Worm (Caenorhabditis elegans) whole organism, late embryonic: Measurements from ENCODE around the gene pat-2.

ENCODE experiments used
- C08G9.2 ChIP-seq: sonication (generic microtip); optimal IDR thresholded peaks from 2 replicates; lab custom pipeline; 2016; ENCODE audit warnings: mild to moderate bottlenecking, missing genetic modification characterization, moderate library complexity, missing compliant biosample characterization
- C38D4.7 ChIP-seq: fragments of 200-800 bp; sonication (Bioruptor generic); optimal IDR thresholded peaks from 2 replicates; lab custom pipeline; 2018; ENCODE audit warnings: mild to moderate bottlenecking, missing genetic modification characterization, moderate library complexity, missing compliant biosample characterization
- K02D7.2 ChIP-seq: sonication (generic microtip); optimal IDR thresholded peaks from 2 replicates; lab custom pipeline; 2017; ENCODE audit warnings: mild to moderate bottlenecking, missing genetic modification characterization, missing compliant biosample characterization
- T23F11.4 ChIP-seq: fragments of 200-800 bp; sonication (Bioruptor generic); optimal IDR thresholded peaks from 2 replicates; lab custom pipeline; 2018; ENCODE audit warnings: mild to moderate bottlenecking, missing genetic modification characterization, missing compliant biosample characterization
- ama-1 ChIP-seq: fragments of 150-350 bp; optimal IDR thresholded peaks from 2 replicates; lab custom pipeline; 2014
- ceh-14 ChIP-seq: sonication (generic microtip); optimal IDR thresholded peaks from 2 replicates; lab custom pipeline; 2016; ENCODE audit warnings: missing genotype, missing genetic modification characterization, missing compliant biosample characterization
- ceh-18 ChIP-seq: sonication (generic microtip); optimal IDR thresholded peaks from 2 replicates; lab custom pipeline; 2016; ENCODE audit warnings: missing genetic modification characterization, missing compliant biosample characterization
- ceh-19 ChIP-seq: fragments of 200-800 bp; sonication (Bioruptor generic); optimal IDR thresholded peaks from 2 replicates; lab custom pipeline; 2018; ENCODE audit warnings: mild to moderate bottlenecking, missing genetic modification characterization, missing compliant biosample characterization
- ceh-2 ChIP-seq: sonication (generic microtip); optimal IDR thresholded peaks from 2 replicates; lab custom pipeline; 2016; ENCODE audit warnings: missing genotype, missing genetic modification characterization, missing compliant biosample characterization
- ceh-24 ChIP-seq: sonication (generic microtip); optimal IDR thresholded peaks from 2 replicates; lab custom pipeline; 2016; ENCODE audit warnings: mild to moderate bottlenecking, missing genetic modification characterization, missing compliant biosample characterization
- ceh-30 ChIP-seq: fragments of 150-350 bp; optimal IDR thresholded peaks from 2 replicates; lab custom pipeline; 2014; ENCODE audit warnings: missing biosample characterization, missing genetic modification characterization
- ceh-31 ChIP-seq: sonication (generic microtip); optimal IDR thresholded peaks from 2 replicates; lab custom pipeline; 2016; ENCODE audit warnings: missing genetic modification characterization, missing compliant biosample characterization
- ceh-6 ChIP-seq: fragments of 200-800 bp; sonication (Bioruptor generic); optimal IDR thresholded peaks from 2 replicates; lab custom pipeline; 2018; ENCODE audit warnings: mild to moderate bottlenecking, missing genetic modification characterization, missing compliant biosample characterization
- dmd-4 ChIP-seq: sonication (generic microtip); optimal IDR thresholded peaks from 2 replicates; lab custom pipeline; 2016; ENCODE audit warnings: borderline replicate concordance, missing genetic modification characterization, missing compliant biosample characterization
- elt-2 ChIP-seq: sonication (generic microtip); optimal IDR thresholded peaks from 2 replicates; lab custom pipeline; 2016; ENCODE audit warnings: missing genetic modification reagents, missing genetic modification characterization, missing compliant biosample characterization
- ets-4 ChIP-seq: sonication (generic microtip); optimal IDR thresholded peaks from 2 replicates; lab custom pipeline; 2016; ENCODE audit warnings: missing genetic modification characterization, missing compliant biosample characterization
- eyg-1 ChIP-seq: sonication (generic microtip); optimal IDR thresholded peaks from 2 replicates; lab custom pipeline; 2016; ENCODE audit warnings: missing genotype, missing genetic modification characterization, missing compliant biosample characterization
- fax-1 ChIP-seq: sonication (generic microtip); optimal IDR thresholded peaks from 2 replicates; lab custom pipeline; 2016; ENCODE audit warnings: missing genotype, missing genetic modification characterization, missing compliant biosample characterization
- fkh-10 ChIP-seq: fragments of 150-350 bp; optimal IDR thresholded peaks from 2 replicates; lab custom pipeline; 2014; ENCODE audit warnings: missing biosample characterization, missing genetic modification reagents, missing genetic modification characterization
- gmeb-2 ChIP-seq: sonication (generic microtip); optimal IDR thresholded peaks from 2 replicates; lab custom pipeline; 2016; ENCODE audit warnings: missing genetic modification characterization, inconsistent platforms, missing compliant biosample characterization
- hlh-30 ChIP-seq: sonication (generic microtip); optimal IDR thresholded peaks from 2 replicates; lab custom pipeline; 2017; ENCODE audit warnings: antibody characterized with exemption, missing genetic modification characterization, missing compliant biosample characterization; ENCODE audit not compliant: insufficient read depth
- hlh-6 ChIP-seq: sonication (generic microtip); optimal IDR thresholded peaks from 2 replicates; lab custom pipeline; 2016; ENCODE audit warnings: missing genotype, missing genetic modification characterization, missing compliant biosample characterization
- hlh-8 ChIP-seq: sonication (generic microtip); optimal IDR thresholded peaks from 2 replicates; lab custom pipeline; 2016; ENCODE audit warnings: missing genotype, missing genetic modification characterization, missing compliant biosample characterization
- lim-6 ChIP-seq: sonication (generic microtip); optimal IDR thresholded peaks from 2 replicates; lab custom pipeline; 2016; ENCODE audit warnings: missing genetic modification characterization, missing compliant biosample characterization
- lin-11 ChIP-seq: fragments of 200-800 bp; sonication (Bioruptor generic); optimal IDR thresholded peaks from 2 replicates; lab custom pipeline; 2018; ENCODE audit warnings: mild to moderate bottlenecking, missing genetic modification characterization, missing compliant biosample characterization
- madf-2 ChIP-seq: sonication (generic microtip); optimal IDR thresholded peaks from 2 replicates; lab custom pipeline; 2017; ENCODE audit warnings: missing genetic modification characterization, missing compliant biosample characterization
- mec-3 ChIP-seq: sonication (generic microtip); optimal IDR thresholded peaks from 2 replicates; lab custom pipeline; 2016; ENCODE audit warnings: borderline replicate concordance, missing genetic modification characterization, missing compliant biosample characterization
- nfya-1 ChIP-seq: sonication (generic microtip); optimal IDR thresholded peaks from 2 replicates; lab custom pipeline; 2017; ENCODE audit warnings: missing genetic modification characterization, mild to moderate bottlenecking, missing compliant biosample characterization, antibody characterized with exemption, moderate library complexity
- odd-2 ChIP-seq: sonication (generic microtip); optimal IDR thresholded peaks from 2 replicates; lab custom pipeline; 2017; ENCODE audit warnings: antibody characterized with exemption, mild to moderate bottlenecking, missing genetic modification characterization, missing compliant biosample characterization
- pag-3 ChIP-seq: sonication (generic microtip); optimal IDR thresholded peaks from 2 replicates; lab custom pipeline; 2016; ENCODE audit warnings: missing compliant biosample characterization, missing genetic modification characterization, borderline replicate concordance
- pat-9 ChIP-seq: fragments of 200-800 bp; sonication (Bioruptor generic); optimal IDR thresholded peaks from 2 replicates; lab custom pipeline; 2018; ENCODE audit warnings: mild to moderate bottlenecking, missing genetic modification characterization, moderate library complexity, missing compliant biosample characterization
- pax-1 ChIP-seq: fragments of 150-350 bp; optimal IDR thresholded peaks from 2 replicates; lab custom pipeline; 2014; ENCODE audit warnings: missing biosample characterization, missing genetic modification characterization
- pha-4 ChIP-seq: fragments of 150-350 bp; optimal IDR thresholded peaks from 2 replicates; lab custom pipeline; 2018; ENCODE audit warnings: missing biosample characterization, missing genetic modification reagents, missing genetic modification characterization
- pqm-1 ChIP-seq: sonication (generic microtip); optimal IDR thresholded peaks from 2 replicates; lab custom pipeline; 2016; ENCODE audit warnings: missing genetic modification characterization, missing compliant biosample characterization
- ref-2 ChIP-seq: sonication (generic microtip); optimal IDR thresholded peaks from 2 replicates; lab custom pipeline; 2016; ENCODE audit warnings: missing genetic modification characterization, missing compliant biosample characterization
- rnt-1 ChIP-seq: sonication (generic microtip); optimal IDR thresholded peaks from 2 replicates; lab custom pipeline; 2016; ENCODE audit warnings: missing genetic modification characterization, missing compliant biosample characterization
- sdc-2 ChIP-seq: sonication (generic microtip); optimal IDR thresholded peaks from 2 replicates; lab custom pipeline; 2016; ENCODE audit warnings: missing genotype, missing genetic modification characterization, missing compliant biosample characterization
- sox-2 ChIP-seq: fragments of 200-800 bp; sonication (Bioruptor generic); IDR thresholded peaks from 2 replicates; pipeline ENCODE4 v1.3.6; 2022; ENCODE audit warnings: missing genetic modification reagents, missing genetic modification characterization, missing compliant biosample characterization
- syd-9 ChIP-seq: sonication (generic microtip); optimal IDR thresholded peaks from 2 replicates; lab custom pipeline; 2016; ENCODE audit warnings: mild to moderate bottlenecking, missing genetic modification characterization, moderate library complexity, missing compliant biosample characterization
- tbx-2 ChIP-seq: sonication (generic microtip); optimal IDR thresholded peaks from 2 replicates; lab custom pipeline; 2016; ENCODE audit warnings: missing genetic modification characterization, missing compliant biosample characterization
- tbx-7 ChIP-seq: sonication (generic microtip); optimal IDR thresholded peaks from 2 replicates; lab custom pipeline; 2016; ENCODE audit warnings: missing genotype, missing genetic modification characterization, missing compliant biosample characterization
- unc-42 ChIP-seq: sonication (generic microtip); optimal IDR thresholded peaks from 2 replicates; lab custom pipeline; 2016; ENCODE audit warnings: missing genotype, missing genetic modification characterization, missing compliant biosample characterization
- unc-86 ChIP-seq: sonication (generic microtip); optimal IDR thresholded peaks from 2 replicates; lab custom pipeline; 2016; ENCODE audit warnings: missing genetic modification characterization, missing compliant biosample characterization
- zip-5 ChIP-seq: sonication (generic microtip); optimal IDR thresholded peaks from 2 replicates; lab custom pipeline; 2016; ENCODE audit warnings: missing genetic modification characterization, missing compliant biosample characterization

The pat-2 gene

DNA sequence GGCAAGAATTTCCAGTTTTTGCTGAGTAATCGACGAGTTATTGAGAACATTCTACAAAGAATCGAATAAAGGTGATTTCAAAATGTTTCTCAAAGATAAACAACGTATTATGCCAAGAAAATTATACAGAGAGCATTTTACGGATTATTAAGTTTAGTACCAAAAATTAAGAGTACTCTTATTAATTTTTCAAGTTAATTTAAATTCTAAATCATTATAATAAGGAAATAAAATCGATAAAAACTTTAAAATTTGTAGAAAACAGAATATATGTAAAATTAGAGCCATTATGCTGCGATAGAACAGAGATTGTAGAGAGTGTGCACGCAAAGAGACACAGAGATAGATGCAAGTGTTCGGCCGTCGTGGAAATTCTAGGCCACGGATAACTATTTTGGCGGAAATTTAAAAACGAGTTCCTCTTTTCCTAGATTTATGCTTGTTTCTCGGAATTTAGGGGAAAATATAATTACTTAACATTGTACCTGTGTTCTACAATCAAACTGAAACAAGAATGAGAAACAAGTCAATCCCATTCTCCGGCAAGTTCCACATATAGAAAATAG, 31.9 kb downstream of the pat-2 start, which contains the start of gene F44E2.9:
F44E2.9 (minus strand) TSS at position 51 of the 566 bp plus-strand sequence.
- TF ChIP-seq ref-2 (tag; lab: Kevin White, UChicago) (peak; percentile 51), sox-2 (GFP tag; lab: Robert Waterston, UW) (no peak), fax-1 (peak; percentile 29), C08G9.2 (tag; lab: Kevin White, UChicago) (peak; percentile 87), sdc-2 (tag; lab: Kevin White, UChicago) (peak; percentile 11), ceh-2 (tag; lab: Kevin White, UChicago) (peak; percentile 77), ceh-14 (tag; lab: Kevin White, UChicago) (peak; percentile 1), ceh-31 (tag; lab: Kevin White, UChicago) (peak; percentile 86), ceh-18 (tag; lab: Kevin White, UChicago) (peak; percentile 27), lim-6 (peak; percentile 21), tbx-7 (tag; lab: Kevin White, UChicago) (peak; percentile 76), pat-9 (tag; lab: Kevin White, UChicago) (no peak), hlh-8 (tag; lab: Kevin White, UChicago) (peak; percentile 59), tbx-2 (peak; percentile 78), rnt-1 (tag; lab: Kevin White, UChicago) (peak; percentile 52), pha-4 (no peak), nfya-1 (peak; percentile 22), mec-3 (peak; percentile 70), C38D4.7 (GFP tag; lab: Kevin White, UChicago) (no peak), elt-2 (tag; lab: Kevin White, UChicago) (no peak), ceh-19 (GFP tag; lab: Kevin White, UChicago) (no peak), zip-5 (peak; percentile 66), hlh-30 (tag; lab: Kevin White, UChicago) (peak; percentile 13), ets-4 (peak; percentile 81), unc-42 (tag; lab: Kevin White, UChicago) (peak; percentile 25)

DNA sequence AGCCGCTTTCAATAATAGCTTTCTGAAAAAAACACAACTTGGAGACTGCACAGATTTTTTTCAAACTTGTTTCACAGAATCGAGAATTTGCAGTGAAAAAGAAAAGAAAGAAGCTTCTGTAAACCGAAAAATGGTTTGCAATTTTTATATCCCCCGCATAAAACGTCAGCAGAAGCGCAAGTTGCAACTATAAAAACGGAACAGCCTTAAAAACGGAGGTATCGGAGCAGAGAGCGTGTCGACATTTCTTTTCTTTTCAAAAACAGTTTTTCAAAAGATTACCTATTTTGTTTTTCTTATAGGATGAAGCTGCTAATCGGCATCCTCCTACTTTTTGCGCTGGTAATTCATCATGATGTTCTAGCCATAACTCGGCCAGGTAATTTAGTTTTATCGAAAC, 33.3 kb downstream of the pat-2 start, which contains the start of gene plg-1:
plg-1 (plus strand) TSS at position 301 of the 400 bp plus-strand sequence.
- TF ChIP-seq pag-3 (no peak), sdc-2 (tag; lab: Kevin White, UChicago) (no peak), ets-4 (no peak), fax-1 (no peak), fkh-10 (GFP tag; lab: Kevin White, UChicago) (no peak), nfya-1 (no peak), K02D7.2 (no peak)

DNA sequence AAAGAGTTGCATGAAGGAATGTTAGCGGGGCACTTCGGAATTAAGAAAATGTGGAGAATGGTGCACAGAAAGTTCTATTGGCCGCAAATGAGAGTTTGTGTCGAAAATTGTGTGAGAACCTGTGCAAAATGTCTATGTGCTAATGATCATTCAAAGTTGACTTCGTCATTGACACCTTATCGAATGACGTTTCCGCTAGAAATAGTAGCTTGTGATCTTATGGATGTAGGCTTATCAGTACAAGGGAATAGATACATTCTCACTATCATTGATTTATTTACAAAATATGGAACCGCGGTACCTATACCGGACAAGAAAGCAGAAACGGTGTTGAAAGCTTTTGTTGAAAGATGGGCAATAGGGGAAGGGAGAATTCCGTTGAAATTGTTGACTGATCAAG, 39.8 kb downstream of the pat-2 start:
- TF ChIP-seq ets-4, result no peak
- TF ChIP-seq ceh-24 (tag; lab: Kevin White, UChicago), result no peak
- no peak for TF ChIP-seq unc-86
- no peak for TF ChIP-seq odd-2
- TF ChIP-seq eyg-1 (tag; lab: Kevin White, UChicago), result no peak

DNA sequence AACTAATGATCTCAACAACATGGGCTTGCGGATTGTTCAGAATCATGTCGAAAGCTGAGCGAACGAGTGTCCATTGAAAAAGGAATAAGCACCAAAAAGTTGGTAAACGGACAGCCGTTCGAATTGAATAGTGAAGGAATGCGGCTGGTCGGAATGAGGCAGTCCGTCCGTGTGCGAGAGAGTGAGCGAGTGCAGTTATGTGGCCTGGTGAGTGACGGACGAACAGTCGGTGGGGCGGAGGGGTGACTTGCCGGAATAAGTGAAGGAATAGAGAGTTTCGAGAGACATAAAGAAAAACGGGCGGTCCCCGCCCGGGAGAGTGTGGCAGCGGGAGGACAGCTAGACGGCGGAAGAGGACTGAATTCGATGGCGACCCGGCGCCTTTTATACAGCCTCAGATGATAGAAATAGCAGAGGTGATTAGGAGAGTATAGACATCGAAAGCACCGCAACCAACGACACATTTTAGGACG, 46.6 kb downstream of the pat-2 start:
- TF ChIP-seq madf-2, result no peak
- peak; percentile 10 for TF ChIP-seq gmeb-2 (tag; lab: Kevin White, UChicago)
- TF ChIP-seq ceh-14 (tag; lab: Kevin White, UChicago), result peak; percentile 64
- TF ChIP-seq rnt-1 (tag; lab: Kevin White, UChicago), result peak; percentile 78
- TF ChIP-seq eyg-1 (tag; lab: Kevin White, UChicago), result peak; percentile 43
- peak; percentile 57 for TF ChIP-seq T23F11.4
- TF ChIP-seq mec-3, result peak; percentile 6
- TF ChIP-seq ref-2 (tag; lab: Kevin White, UChicago), result peak; percentile 73
- peak; percentile 13 for TF ChIP-seq ama-1 (lab: Kevin White, UChicago)
- TF ChIP-seq dmd-4 (tag; lab: Kevin White, UChicago), result peak; percentile 65
- peak; percentile 10 for TF ChIP-seq C38D4.7 (GFP tag; lab: Kevin White, UChicago)
- no peak for TF ChIP-seq pqm-1
- TF ChIP-seq lin-11 (tag; lab: Kevin White, UChicago), result no peak
- TF ChIP-seq pax-1 (tag; lab: Kevin White, UChicago), result no peak
- TF ChIP-seq syd-9, result peak; percentile 51
- peak; percentile 88 for TF ChIP-seq ceh-18 (tag; lab: Kevin White, UChicago)
- no peak for TF ChIP-seq tbx-7 (tag; lab: Kevin White, UChicago)
- TF ChIP-seq ceh-31 (tag; lab: Kevin White, UChicago), result peak; percentile 68
- TF ChIP-seq unc-42 (tag; lab: Kevin White, UChicago), result no peak
- TF ChIP-seq ceh-6 (GFP tag; lab: Kevin White, UChicago), result peak; percentile 54
- no peak for TF ChIP-seq ceh-24 (tag; lab: Kevin White, UChicago)
- TF ChIP-seq ceh-30 (tag; lab: Kevin White, UChicago), result peak; percentile 35
- TF ChIP-seq hlh-8 (tag; lab: Kevin White, UChicago), result no peak
- no peak for TF ChIP-seq zip-5
- peak; percentile 15 for TF ChIP-seq nfya-1
- TF ChIP-seq hlh-6 (tag; lab: Kevin White, UChicago), result no peak
- TF ChIP-seq C08G9.2 (tag; lab: Kevin White, UChicago), result peak; percentile 36
- peak; percentile 66 for TF ChIP-seq sdc-2 (tag; lab: Kevin White, UChicago)
- no peak for TF ChIP-seq sox-2 (GFP tag; lab: Robert Waterston, UW)
- no peak for TF ChIP-seq fkh-10 (GFP tag; lab: Kevin White, UChicago)
